Worm (Caenorhabditis elegans) whole organism, L1 larva: Measurements from ENCODE around the gene ubc-21.

Experiments used
- elt-2 ChIP-seq: sonication (generic microtip); optimal IDR thresholded peaks from 2 replicates; lab custom pipeline; 2016; ENCODE audit warnings: missing genetic modification characterization, mild to moderate bottlenecking, inconsistent platforms, missing compliant biosample characterization, missing genetic modification reagents
- fos-1 ChIP-seq: fragments of 150-350 bp; optimal IDR thresholded peaks from 2 replicates; lab custom pipeline; 2014; ENCODE audit warnings: missing biosample characterization, missing genetic modification characterization
- jun-1 ChIP-seq: fragments of 150-350 bp; optimal IDR thresholded peaks from 2 replicates; lab custom pipeline; 2014; ENCODE audit warnings: missing biosample characterization, missing genetic modification reagents, missing genetic modification characterization
- tbx-2 ChIP-seq: sonication (generic microtip); optimal IDR thresholded peaks from 2 replicates; lab custom pipeline; 2016; ENCODE audit warnings: missing genetic modification characterization, missing compliant biosample characterization

- no peak for TF ChIP-seq jun-1 (tag; lab: Kevin White, UChicago)
- no peak for TF ChIP-seq fos-1 (tag; lab: Kevin White, UChicago)
- no peak for TF ChIP-seq elt-2 (tag; lab: Kevin White, UChicago)
- TF ChIP-seq tbx-2 (tag; lab: Kevin White, UChicago), result no peak
These were observed 25.4 kb upstream of the ubc-21 start, which contains the start of gene ubc-23 for ce11 chrX:8843988-8844387.
